Worm (Caenorhabditis elegans) whole organism, L1 larva: ENCODE measurements around the gene C47E12.12.

ENCODE experiments used
- C04F5.9 ChIP-seq: sonication (generic microtip); optimal IDR thresholded peaks from 2 replicates; lab custom pipeline; 2016; ENCODE audit warnings: missing genetic modification characterization, missing compliant biosample characterization
- alr-1 ChIP-seq: fragments of 200-800 bp; sonication (Bioruptor generic); optimal IDR thresholded peaks from 2 replicates; lab custom pipeline; 2018; ENCODE audit warnings: borderline replicate concordance, mild to moderate bottlenecking, missing genetic modification characterization, missing compliant biosample characterization
- aly-2 ChIP-seq: fragments of 150-350 bp; optimal IDR thresholded peaks from 2 replicates; lab custom pipeline; 2014; ENCODE audit warnings: missing biosample characterization, missing genetic modification characterization
- blmp-1 ChIP-seq: fragments of 150-350 bp; optimal IDR thresholded peaks from 2 replicates; lab custom pipeline; 2014; ENCODE audit warnings: missing biosample characterization, missing genetic modification characterization
- ceh-88 ChIP-seq: fragments of 200-800 bp; sonication (Bioruptor generic); IDR thresholded peaks from 2 replicates; pipeline ENCODE4 v1.3.6; 2022; ENCODE audit warnings: missing genetic modification characterization, missing compliant biosample characterization
- ces-1 ChIP-seq: fragments of 150-350 bp; optimal IDR thresholded peaks from 2 replicates; lab custom pipeline; 2014; ENCODE audit warnings: missing biosample characterization, missing genetic modification reagents, missing genetic modification characterization
- dpl-1 ChIP-seq, 3 experiments: fragments of 150-350 bp in 2 of 3; sonication (generic microtip) in 1 of 3; optimal IDR thresholded peaks; 2 replicates each; lab custom pipeline; 2014 to 2017; ENCODE audit warnings: missing biosample characterization in 3 of 3, missing genetic modification characterization in 3 of 3, missing genetic modification reagents in 3 of 3
- efl-1 ChIP-seq, 4 experiments: fragments of 150-350 bp; optimal IDR thresholded peaks in 3 of 4; peaks in 1 of 4; 1 replicate in 1 of 4; 2 replicates in 3 of 4; lab custom pipeline; 2014; ENCODE audit warnings: missing biosample characterization in 2 of 4, missing genetic modification characterization in 2 of 4, missing genetic modification reagents in 2 of 4
- elt-2 ChIP-seq: sonication (generic microtip); optimal IDR thresholded peaks from 2 replicates; lab custom pipeline; 2016; ENCODE audit warnings: missing genetic modification characterization, mild to moderate bottlenecking, inconsistent platforms, missing compliant biosample characterization, missing genetic modification reagents
- fkh-10 ChIP-seq: sonication (generic microtip); optimal IDR thresholded peaks from 2 replicates; lab custom pipeline; 2017; ENCODE audit warnings: missing biosample characterization, missing genetic modification reagents, missing genetic modification characterization
- fkh-8 ChIP-seq: sonication (generic microtip); optimal IDR thresholded peaks from 2 replicates; lab custom pipeline; 2016; ENCODE audit warnings: mild to moderate bottlenecking, missing genetic modification characterization, missing compliant biosample characterization
- hlh-17 ChIP-seq: fragments of 200-800 bp; sonication (Bioruptor generic); optimal IDR thresholded peaks from 2 replicates; lab custom pipeline; 2018; ENCODE audit warnings: missing genetic modification characterization, mild to moderate bottlenecking, missing compliant biosample characterization, moderate library complexity, borderline replicate concordance
- hpl-2 ChIP-seq: fragments of 150-350 bp; optimal IDR thresholded peaks from 2 replicates; lab custom pipeline; 2014; ENCODE audit warnings: missing biosample characterization, missing genetic modification reagents, missing genetic modification characterization
- irx-1 ChIP-seq: sonication (generic microtip); optimal IDR thresholded peaks from 2 replicates; lab custom pipeline; 2016; ENCODE audit warnings: missing genetic modification characterization, missing compliant biosample characterization
- lin-14 ChIP-seq: fragments of 200-800 bp; sonication (Bioruptor generic); optimal IDR thresholded peaks from 2 replicates; lab custom pipeline; 2018; ENCODE audit warnings: mild to moderate bottlenecking, missing genetic modification characterization, moderate library complexity, missing compliant biosample characterization
- lin-35 ChIP-seq, 2 experiments: fragments of 150-350 bp; optimal IDR thresholded peaks; 2 replicates each; lab custom pipeline; 2014; ENCODE audit warnings: missing biosample characterization in 2 of 2, missing genetic modification characterization in 2 of 2, missing genetic modification reagents in 2 of 2
- lir-3 ChIP-seq: sonication (generic microtip); optimal IDR thresholded peaks from 2 replicates; lab custom pipeline; 2016; ENCODE audit warnings: mild to moderate bottlenecking, missing genetic modification characterization, moderate library complexity, missing compliant biosample characterization; ENCODE audit not compliant: poor library complexity
- lsy-2 ChIP-seq, 2 experiments: fragments of 150-350 bp; optimal IDR thresholded peaks; 2 replicates each; lab custom pipeline; 2014; ENCODE audit warnings: missing biosample characterization in 2 of 2, missing genetic modification characterization in 2 of 2
- mef-2 ChIP-seq: fragments of 150-350 bp; optimal IDR thresholded peaks from 2 replicates; lab custom pipeline; 2014; ENCODE audit warnings: missing biosample characterization, missing genetic modification characterization
- mep-1 ChIP-seq: fragments of 150-350 bp; optimal IDR thresholded peaks from 2 replicates; lab custom pipeline; 2014; ENCODE audit warnings: missing biosample characterization, missing genetic modification characterization
- nhr-77 ChIP-seq: fragments of 150-350 bp; optimal IDR thresholded peaks from 2 replicates; lab custom pipeline; 2014; ENCODE audit warnings: missing biosample characterization, missing genetic modification characterization
- pag-3 ChIP-seq: sonication (generic microtip); optimal IDR thresholded peaks from 2 replicates; lab custom pipeline; 2017; ENCODE audit warnings: missing genetic modification characterization, mild to moderate bottlenecking, missing compliant biosample characterization, antibody characterized with exemption, borderline replicate concordance; ENCODE audit not compliant: insufficient read depth
- pax-3 ChIP-seq: fragments of 200-800 bp; sonication (Bioruptor generic); optimal IDR thresholded peaks from 2 replicates; lab custom pipeline; 2018; ENCODE audit warnings: mild to moderate bottlenecking, missing genetic modification characterization, moderate library complexity, missing compliant biosample characterization
- pqm-1 ChIP-seq: sonication (generic microtip); optimal IDR thresholded peaks from 3 replicates; lab custom pipeline; 2017; ENCODE audit warnings: missing biosample characterization, missing genetic modification characterization
- rnt-1 ChIP-seq: sonication (generic microtip); optimal IDR thresholded peaks from 2 replicates; lab custom pipeline; 2016; ENCODE audit warnings: mild to moderate bottlenecking, missing genetic modification characterization, moderate library complexity, missing compliant biosample characterization
- skn-1 ChIP-seq: fragments of 150-350 bp; optimal IDR thresholded peaks from 2 replicates; lab custom pipeline; 2014; ENCODE audit warnings: missing biosample characterization, missing genetic modification characterization
- snpc-4 ChIP-seq: fragments of 150-350 bp; optimal IDR thresholded peaks from 2 replicates; lab custom pipeline; 2014; ENCODE audit warnings: missing biosample characterization, missing genetic modification characterization
- sox-4 ChIP-seq: sonication (generic microtip); optimal IDR thresholded peaks from 2 replicates; lab custom pipeline; 2016; ENCODE audit warnings: missing genetic modification characterization, missing compliant biosample characterization
- sptf-1 ChIP-seq: fragments of 150-350 bp; optimal IDR thresholded peaks from 2 replicates; lab custom pipeline; 2014; ENCODE audit warnings: missing biosample characterization, missing genetic modification characterization
- sup-37 ChIP-seq: fragments of 200-800 bp; sonication (Bioruptor generic); optimal IDR thresholded peaks from 2 replicates; lab custom pipeline; 2018; ENCODE audit warnings: mild to moderate bottlenecking, missing genetic modification characterization, missing compliant biosample characterization
- unc-130 ChIP-seq: fragments of 150-350 bp; optimal IDR thresholded peaks from 2 replicates; lab custom pipeline; 2017; ENCODE audit warnings: missing biosample characterization, missing genetic modification characterization, inconsistent platforms
- unc-30 ChIP-seq: sonication (generic microtip); optimal IDR thresholded peaks from 2 replicates; lab custom pipeline; 2017; ENCODE audit warnings: missing biosample characterization, missing genetic modification characterization
- unc-62 ChIP-seq: fragments of 150-350 bp; optimal IDR thresholded peaks from 2 replicates; lab custom pipeline; 2014; ENCODE audit warnings: missing biosample characterization, missing genetic modification reagents, missing genetic modification characterization
- unc-86 ChIP-seq: sonication (generic microtip); optimal IDR thresholded peaks from 2 replicates; lab custom pipeline; 2016; ENCODE audit warnings: missing genetic modification characterization, missing compliant biosample characterization
- unc-98 ChIP-seq: fragments of 200-800 bp; sonication (Bioruptor generic); IDR thresholded peaks from 2 replicates; pipeline ENCODE4 v1.3.6; 2022; ENCODE audit warnings: missing genetic modification characterization, missing compliant biosample characterization
- zag-1 ChIP-seq: fragments of 150-350 bp; optimal IDR thresholded peaks from 2 replicates; lab custom pipeline; 2014; ENCODE audit warnings: missing biosample characterization, missing genetic modification characterization
- zip-4 ChIP-seq: fragments of 200-800 bp; sonication (Bioruptor generic); optimal IDR thresholded peaks from 2 replicates; lab custom pipeline; 2018; ENCODE audit warnings: mild to moderate bottlenecking, missing genetic modification characterization, moderate library complexity, missing compliant biosample characterization

The C47E12.12 gene

DNA sequence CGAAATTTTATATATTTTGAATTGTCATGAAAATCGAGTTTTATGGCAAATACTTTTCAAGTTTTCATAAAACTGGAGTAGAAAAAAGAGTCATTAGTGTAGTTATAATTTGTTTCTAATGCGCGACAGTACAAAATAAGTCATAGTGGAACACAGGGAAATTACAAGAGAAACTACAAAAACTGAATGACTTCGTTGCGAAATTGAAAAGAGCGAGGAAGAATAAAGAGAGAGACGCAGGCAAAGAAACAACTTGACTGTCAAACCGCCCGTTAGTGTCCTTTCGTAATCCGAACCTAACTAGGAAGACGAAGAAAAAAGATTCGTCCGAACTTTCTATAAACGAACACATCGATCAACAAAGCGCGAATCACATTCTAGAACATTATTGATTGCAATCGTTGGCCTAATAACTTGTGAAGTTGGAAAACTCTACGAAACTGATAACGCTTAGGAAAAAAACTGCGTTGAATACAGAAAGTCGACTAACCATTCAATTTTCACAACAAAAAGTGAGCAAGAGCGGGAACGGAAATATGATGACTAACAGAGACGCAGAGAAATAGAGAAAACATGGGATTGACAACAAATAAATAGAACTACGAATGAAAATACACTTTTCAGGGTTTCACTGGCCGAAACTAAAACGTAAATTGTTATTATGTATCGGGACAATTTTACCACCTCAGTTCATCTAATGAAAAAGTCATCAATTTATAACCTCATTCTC lies 21.0 kb upstream of the C47E12.12 start:
- no peak for TF ChIP-seq sptf-1
- no peak for TF ChIP-seq unc-98
- TF ChIP-seq blmp-1, result peak; percentile 48
- peak; percentile 33 for TF ChIP-seq skn-1 (tag; lab: Kevin White, UChicago)

DNA sequence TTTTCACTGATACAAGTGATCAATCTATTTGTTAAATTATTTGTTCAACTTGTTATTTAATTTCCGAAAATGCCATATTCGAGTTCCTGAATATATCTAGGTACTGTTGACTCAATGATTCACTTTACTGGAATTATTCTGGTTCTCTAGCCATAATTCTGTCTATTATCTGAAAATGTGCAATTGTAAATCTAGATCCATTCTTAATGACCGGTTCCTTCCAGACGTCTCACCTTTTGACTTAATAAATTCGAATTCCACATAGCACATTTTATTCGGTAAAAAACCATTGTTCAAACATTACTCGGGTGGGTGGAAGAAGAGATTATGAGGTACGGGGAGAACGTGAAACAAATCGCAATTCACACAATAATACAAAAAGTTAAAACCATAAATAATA lies 16.9 kb upstream of the C47E12.12 start:
- TF ChIP-seq aly-2 (tag; lab: Kevin White, UChicago), result peak; percentile 61
- no peak for TF ChIP-seq unc-86 (tag; lab: Kevin White, UChicago)

DNA sequence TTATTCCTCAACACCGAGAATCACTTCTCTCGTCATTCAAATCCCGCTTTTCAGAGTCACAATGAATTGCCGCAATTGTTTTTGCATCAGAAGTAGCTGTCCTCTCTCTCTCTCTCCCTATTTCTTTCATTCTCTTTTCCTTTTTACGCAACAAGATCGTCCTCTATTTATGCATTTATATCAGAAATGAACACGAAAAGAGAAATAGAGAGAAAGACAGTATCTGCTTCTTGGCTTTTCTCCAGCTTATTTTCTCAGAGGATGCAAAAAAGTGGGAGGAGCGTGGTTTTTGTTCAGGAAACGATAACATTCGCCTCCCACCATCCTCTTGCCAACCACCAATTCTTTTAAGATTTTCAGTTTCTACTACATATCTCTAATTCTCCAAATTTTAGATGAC lies 10.4 kb upstream of the C47E12.12 start, which contains the start of gene mam-2:
Gene mam-2, plus strand, starts transcription at position 301 of the 400 bp plus-strand sequence.
- TF ChIP-seq mef-2 (no peak), unc-62 (GFP tag; lab: Kevin White, UChicago) (no peak), pax-3 (tag; lab: Kevin White, UChicago) (no peak), unc-130 (tag; lab: Kevin White, UChicago) (no peak), blmp-1 (peak; percentile 30)

DNA sequence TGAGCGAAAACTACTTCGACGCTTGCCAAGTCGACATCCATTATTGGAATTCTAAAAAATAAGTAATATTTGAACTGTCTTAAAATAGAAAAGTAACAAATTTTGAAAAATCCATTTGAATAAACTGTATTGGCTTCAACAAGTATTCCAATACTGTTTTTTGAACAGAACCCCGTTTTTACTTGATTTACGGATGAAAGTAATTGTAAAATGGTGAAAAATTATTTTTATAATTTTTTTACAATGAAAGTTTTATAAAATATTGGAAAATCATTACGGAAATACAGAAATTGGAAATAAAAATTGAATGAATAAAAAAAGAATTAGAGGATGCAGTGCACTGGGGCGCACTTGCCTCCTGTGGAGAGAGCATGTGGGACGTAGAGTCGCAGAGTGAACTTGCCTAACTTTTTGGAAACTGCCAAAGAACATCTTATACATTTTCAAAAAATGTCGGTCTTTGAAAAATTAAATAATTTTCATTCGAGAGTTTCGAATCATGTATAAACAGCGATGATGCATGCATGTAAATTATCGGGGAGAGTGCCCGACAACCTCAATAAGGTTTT lies 9.8 kb upstream of the C47E12.12 start, which contains the start of gene rrp-1:
Gene rrp-1, minus strand, starts transcription at position 51 of the 569 bp plus-strand sequence.
- TF ChIP-seq irx-1 (tag; lab: Kevin White, UChicago), result no peak
- TF ChIP-seq pqm-1 (tag; lab: Kevin White, UChicago), result no peak
- peak in 1 of 2 experiments; percentile 27 for TF ChIP-seq lin-35 (GFP tag; optimal IDR thresholded peaks at IDR 0.05; lab: Kevin White, UChicago)
- TF ChIP-seq dpl-1 (GFP tag; optimal IDR thresholded peaks at IDR 0.05; lab: Kevin White, UChicago), result peak in 1 of 3 experiments; percentile 30
- TF ChIP-seq skn-1 (tag; lab: Kevin White, UChicago), result no peak
- TF ChIP-seq efl-1 (optimal IDR thresholded peaks at IDR 0.05; lab: Kevin White, UChicago), result peak; percentile 3 to 29
- no peak for TF ChIP-seq efl-1 (GFP tag; optimal IDR thresholded peaks at IDR 0.05 in 1 of 2; lab: Kevin White, UChicago)
- TF ChIP-seq mep-1 (tag; lab: Kevin White, UChicago), result peak; percentile 47
- TF ChIP-seq, all 84 proteins: peak for 4

DNA sequence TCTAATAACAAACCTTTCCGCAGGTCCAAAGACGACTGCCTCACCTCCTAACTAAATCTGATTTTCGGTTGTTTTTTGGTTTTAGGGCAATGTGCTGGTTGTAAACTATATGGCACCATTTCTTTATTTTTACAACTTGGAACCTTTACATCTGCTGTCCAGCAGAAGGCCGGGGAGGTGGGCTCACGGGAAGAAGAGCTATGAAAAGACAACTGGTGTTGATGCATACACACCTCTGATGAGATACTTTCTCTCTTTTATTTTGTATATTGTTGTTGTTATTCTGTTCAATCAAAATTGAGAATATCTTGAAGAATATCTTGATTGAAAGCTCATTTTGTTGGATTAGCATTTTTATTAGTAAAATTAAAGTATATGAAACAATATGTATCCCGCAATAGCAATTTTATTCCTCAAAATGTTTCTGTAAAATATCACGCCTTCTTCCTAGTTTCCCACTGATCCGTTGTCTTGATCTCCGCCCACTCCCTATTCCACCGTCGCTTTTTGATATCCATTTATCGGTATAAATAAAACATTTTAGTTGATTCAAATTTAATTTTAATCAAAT lies 5.2 kb upstream of the C47E12.12 start, which contains the start of gene dhp-2:
Gene dhp-2, plus strand, starts transcription at position 521 of the 571 bp plus-strand sequence.
- TF ChIP-seq C04F5.9 (tag; lab: Kevin White, UChicago), result no peak
- no peak for TF ChIP-seq aly-2 (tag; lab: Kevin White, UChicago)
- peak; percentile 35 for TF ChIP-seq lin-14
- no peak for TF ChIP-seq fkh-10
- peak; percentile 13 for TF ChIP-seq rnt-1
- TF ChIP-seq ces-1 (GFP tag; lab: Kevin White, UChicago), result no peak
- TF ChIP-seq ceh-88 (GFP tag; lab: Robert Waterston, UW), result no peak
- TF ChIP-seq, all 84 proteins: peak for 2

DNA sequence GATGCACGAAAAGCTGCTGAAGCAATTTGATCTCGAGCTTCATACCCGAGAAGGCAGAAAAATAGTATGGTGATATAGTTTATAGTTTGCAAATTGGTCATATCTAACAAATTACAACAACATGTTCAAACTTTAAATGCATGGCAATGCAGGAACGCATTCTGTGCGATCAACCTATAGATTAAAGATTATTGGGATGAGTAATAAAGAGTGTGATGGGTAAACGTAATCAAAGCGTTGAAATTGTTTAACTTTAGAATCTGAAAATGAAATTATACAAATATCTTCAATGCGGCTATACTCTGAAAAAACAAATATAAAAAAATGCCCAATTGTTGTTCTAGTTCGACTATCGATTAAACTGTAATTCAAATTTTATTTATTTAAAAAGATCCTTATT lies 3.8 kb upstream of the C47E12.12 start, which contains the start of gene C47E12.14:
Gene C47E12.14, minus strand, starts transcription at position 101 of the 400 bp plus-strand sequence.
- TF ChIP-seq sup-37 (no peak), zag-1 (tag; lab: Kevin White, UChicago) (no peak), unc-130 (tag; lab: Kevin White, UChicago) (no peak), hlh-17 (GFP tag; lab: Kevin White, UChicago) (no peak), elt-2 (tag; lab: Kevin White, UChicago) (no peak), fkh-8 (tag; lab: Kevin White, UChicago) (no peak), alr-1 (tag; lab: Kevin White, UChicago) (no peak), nhr-77 (tag; lab: Kevin White, UChicago) (no peak), zip-4 (GFP tag; lab: Kevin White, UChicago) (no peak), lir-3 (tag; lab: Kevin White, UChicago) (no peak), unc-30 (tag; lab: Kevin White, UChicago) (no peak), pag-3 (tag; lab: Kevin White, UChicago) (no peak), pqm-1 (tag; lab: Kevin White, UChicago) (no peak), sox-4 (tag; lab: Kevin White, UChicago) (no peak), snpc-4 (tag; lab: Kevin White, UChicago) (no peak), hpl-2 (GFP tag; lab: Kevin White, UChicago) (no peak), lsy-2 (tag; optimal IDR thresholded peaks at IDR 0.05; lab: Kevin White, UChicago) (no peak), efl-1 (optimal IDR thresholded peaks at IDR 0.05; lab: Kevin White, UChicago) (no peak), efl-1 (GFP tag; optimal IDR thresholded peaks at IDR 0.05 in 1 of 2; lab: Kevin White, UChicago) (no peak), unc-62 (GFP tag; lab: Kevin White, UChicago) (no peak), ces-1 (GFP tag; lab: Kevin White, UChicago) (no peak)
